Worm (Caenorhabditis elegans) whole organism, L1 larva: ENCODE measurements around the gene F38E11.9.
A peak's percentile ranks its signal among the peaks of the same experiment; 100 is the strongest.

Source experiments
- C04F5.9 ChIP-seq: sonication (generic microtip); optimal IDR thresholded peaks from 2 replicates; lab custom pipeline; 2016; ENCODE audit warnings: missing genetic modification characterization, missing compliant biosample characterization
- Y116A8C.19 ChIP-seq: sonication (generic microtip); optimal IDR thresholded peaks from 2 replicates; lab custom pipeline; 2016; ENCODE audit warnings: missing compliant biosample characterization, missing genetic modification characterization, borderline replicate concordance
- ama-1 ChIP-seq: fragments of 150-350 bp; optimal IDR thresholded peaks from 2 replicates; lab custom pipeline; 2014
- blmp-1 ChIP-seq: fragments of 150-350 bp; optimal IDR thresholded peaks from 2 replicates; lab custom pipeline; 2014; ENCODE audit warnings: missing biosample characterization, missing genetic modification characterization
- ceh-8 ChIP-seq: fragments of 200-800 bp; sonication (Bioruptor generic); optimal IDR thresholded peaks from 2 replicates; lab custom pipeline; 2018; ENCODE audit warnings: mild to moderate bottlenecking, missing genetic modification characterization, moderate library complexity, missing compliant biosample characterization
- ceh-82 ChIP-seq, 3 experiments: fragments of 150-350 bp in 1 of 3; sonication (generic microtip) in 2 of 3; optimal IDR thresholded peaks; 2 replicates each; lab custom pipeline; 2014 to 2017; ENCODE audit warnings: missing biosample characterization in 3 of 3, missing genetic modification characterization in 3 of 3
- dpl-1 ChIP-seq, 3 experiments: fragments of 150-350 bp in 2 of 3; sonication (generic microtip) in 1 of 3; optimal IDR thresholded peaks; 2 replicates each; lab custom pipeline; 2014 to 2017; ENCODE audit warnings: missing biosample characterization in 3 of 3, missing genetic modification characterization in 3 of 3, missing genetic modification reagents in 3 of 3
- dsc-1 ChIP-seq: sonication (generic microtip); optimal IDR thresholded peaks from 2 replicates; lab custom pipeline; 2016; ENCODE audit warnings: mild to moderate bottlenecking, missing genetic modification characterization, missing compliant biosample characterization
- efl-1 ChIP-seq, 4 experiments: fragments of 150-350 bp; optimal IDR thresholded peaks in 3 of 4; peaks in 1 of 4; 1 replicate in 1 of 4; 2 replicates in 3 of 4; lab custom pipeline; 2014; ENCODE audit warnings: missing biosample characterization in 2 of 4, missing genetic modification characterization in 2 of 4, missing genetic modification reagents in 2 of 4
- efl-3 ChIP-seq: fragments of 200-800 bp; sonication (Bioruptor generic); optimal IDR thresholded peaks from 2 replicates; lab custom pipeline; 2018; ENCODE audit warnings: mild to moderate bottlenecking, missing genetic modification characterization, missing compliant biosample characterization
- egl-13 ChIP-seq: sonication (generic microtip); optimal IDR thresholded peaks from 2 replicates; lab custom pipeline; 2016; ENCODE audit warnings: missing genotype, missing genetic modification reagents, missing genetic modification characterization, missing compliant biosample characterization
- elt-2 ChIP-seq: sonication (generic microtip); optimal IDR thresholded peaks from 2 replicates; lab custom pipeline; 2016; ENCODE audit warnings: missing genetic modification characterization, mild to moderate bottlenecking, inconsistent platforms, missing compliant biosample characterization, missing genetic modification reagents
- elt-3 ChIP-seq, 6 experiments: fragments of 150-350 bp in 1 of 6; sonication (generic microtip); optimal IDR thresholded peaks; 2 replicates each; lab custom pipeline; 2017 to 2018; ENCODE audit warnings: missing biosample characterization in 6 of 6, missing genetic modification characterization in 6 of 6, inconsistent platforms in 1 of 6
- ets-5 ChIP-seq: fragments of 200-800 bp; sonication (Bioruptor generic); IDR thresholded peaks from 2 replicates; pipeline ENCODE4 v1.3.6; 2022; ENCODE audit warnings: missing genetic modification characterization, missing compliant biosample characterization
- fkh-8 ChIP-seq: sonication (generic microtip); optimal IDR thresholded peaks from 2 replicates; lab custom pipeline; 2016; ENCODE audit warnings: mild to moderate bottlenecking, missing genetic modification characterization, missing compliant biosample characterization
- fos-1 ChIP-seq: fragments of 150-350 bp; optimal IDR thresholded peaks from 2 replicates; lab custom pipeline; 2014; ENCODE audit warnings: missing biosample characterization, missing genetic modification characterization
- hlh-17 ChIP-seq: fragments of 200-800 bp; sonication (Bioruptor generic); optimal IDR thresholded peaks from 2 replicates; lab custom pipeline; 2018; ENCODE audit warnings: missing genetic modification characterization, mild to moderate bottlenecking, missing compliant biosample characterization, moderate library complexity, borderline replicate concordance
- hpl-2 ChIP-seq: fragments of 150-350 bp; optimal IDR thresholded peaks from 2 replicates; lab custom pipeline; 2014; ENCODE audit warnings: missing biosample characterization, missing genetic modification reagents, missing genetic modification characterization
- isw-1 ChIP-seq: fragments of 200-800 bp; sonication (Bioruptor generic); IDR thresholded peaks from 2 replicates; pipeline ENCODE4 v1.3.6; 2022; ENCODE audit warnings: missing genetic modification characterization, missing compliant biosample characterization
- jun-1 ChIP-seq: fragments of 150-350 bp; optimal IDR thresholded peaks from 2 replicates; lab custom pipeline; 2014; ENCODE audit warnings: missing biosample characterization, missing genetic modification reagents, missing genetic modification characterization
- lin-13 ChIP-seq: fragments of 150-350 bp; optimal IDR thresholded peaks from 2 replicates; lab custom pipeline; 2014; ENCODE audit warnings: missing biosample characterization, missing genetic modification reagents, missing genetic modification characterization
- lin-14 ChIP-seq: fragments of 200-800 bp; sonication (Bioruptor generic); optimal IDR thresholded peaks from 2 replicates; lab custom pipeline; 2018; ENCODE audit warnings: mild to moderate bottlenecking, missing genetic modification characterization, moderate library complexity, missing compliant biosample characterization
- lin-35 ChIP-seq, 2 experiments: fragments of 150-350 bp; optimal IDR thresholded peaks; 2 replicates each; lab custom pipeline; 2014; ENCODE audit warnings: missing biosample characterization in 2 of 2, missing genetic modification characterization in 2 of 2, missing genetic modification reagents in 2 of 2
- lin-39 ChIP-seq: fragments of 150-350 bp; optimal IDR thresholded peaks from 2 replicates; lab custom pipeline; 2014; ENCODE audit warnings: missing biosample characterization, missing genetic modification reagents, missing genetic modification characterization
- lsy-2 ChIP-seq, 2 experiments: fragments of 150-350 bp; optimal IDR thresholded peaks; 2 replicates each; lab custom pipeline; 2014; ENCODE audit warnings: missing biosample characterization in 2 of 2, missing genetic modification characterization in 2 of 2
- mdl-1 ChIP-seq, 2 experiments: fragments of 150-350 bp; optimal IDR thresholded peaks; 2 replicates each; lab custom pipeline; 2014 to 2017; ENCODE audit warnings: missing biosample characterization in 2 of 2, missing genetic modification characterization in 2 of 2, inconsistent platforms in 1 of 2
- mef-2 ChIP-seq: fragments of 150-350 bp; optimal IDR thresholded peaks from 2 replicates; lab custom pipeline; 2014; ENCODE audit warnings: missing biosample characterization, missing genetic modification characterization
- nhr-12 ChIP-seq: sonication (generic microtip); optimal IDR thresholded peaks from 2 replicates; lab custom pipeline; 2017; ENCODE audit warnings: missing biosample characterization, missing genetic modification characterization
- nhr-19 ChIP-seq: fragments of 200-800 bp; sonication (Bioruptor generic); conservative IDR thresholded peaks from 2 replicates; pipeline ENCODE4 v1.3.6; 2022; ENCODE audit warnings: missing genetic modification characterization, missing compliant biosample characterization
- nhr-237 ChIP-seq: fragments of 150-350 bp; optimal IDR thresholded peaks from 2 replicates; lab custom pipeline; 2014; ENCODE audit warnings: missing biosample characterization, missing genetic modification characterization
- nhr-47 ChIP-seq: sonication (generic microtip); optimal IDR thresholded peaks from 2 replicates; lab custom pipeline; 2016; ENCODE audit warnings: mild to moderate bottlenecking, missing genetic modification characterization, moderate library complexity, missing compliant biosample characterization
- nhr-71 ChIP-seq: sonication (generic microtip); optimal IDR thresholded peaks from 2 replicates; lab custom pipeline; 2016; ENCODE audit warnings: mild to moderate bottlenecking, missing genetic modification characterization, moderate library complexity, missing compliant biosample characterization
- nhr-77 ChIP-seq: fragments of 150-350 bp; optimal IDR thresholded peaks from 2 replicates; lab custom pipeline; 2014; ENCODE audit warnings: missing biosample characterization, missing genetic modification characterization
- nhr-85 ChIP-seq: sonication (generic microtip); peaks from one replicate; lab custom pipeline; 2016; ENCODE audit warnings: missing genetic modification characterization, inconsistent platforms, missing compliant biosample characterization
- pag-3 ChIP-seq: sonication (generic microtip); optimal IDR thresholded peaks from 2 replicates; lab custom pipeline; 2017; ENCODE audit warnings: missing genetic modification characterization, mild to moderate bottlenecking, missing compliant biosample characterization, antibody characterized with exemption, borderline replicate concordance; ENCODE audit not compliant: insufficient read depth
- skn-1 ChIP-seq: fragments of 150-350 bp; optimal IDR thresholded peaks from 2 replicates; lab custom pipeline; 2014; ENCODE audit warnings: missing biosample characterization, missing genetic modification characterization
- snpc-4 ChIP-seq: fragments of 150-350 bp; optimal IDR thresholded peaks from 2 replicates; lab custom pipeline; 2014; ENCODE audit warnings: missing biosample characterization, missing genetic modification characterization
- snu-23 ChIP-seq: sonication (generic microtip); optimal IDR thresholded peaks from 2 replicates; lab custom pipeline; 2016; ENCODE audit warnings: missing genetic modification characterization, missing compliant biosample characterization
- sup-37 ChIP-seq: fragments of 200-800 bp; sonication (Bioruptor generic); optimal IDR thresholded peaks from 2 replicates; lab custom pipeline; 2018; ENCODE audit warnings: mild to moderate bottlenecking, missing genetic modification characterization, missing compliant biosample characterization
- swsn-7 ChIP-seq: sonication (generic microtip); optimal IDR thresholded peaks from 2 replicates; lab custom pipeline; 2016; ENCODE audit warnings: missing genetic modification characterization, missing compliant biosample characterization
- tbx-2 ChIP-seq: sonication (generic microtip); optimal IDR thresholded peaks from 2 replicates; lab custom pipeline; 2016; ENCODE audit warnings: missing genetic modification characterization, missing compliant biosample characterization
- tlp-1 ChIP-seq: fragments of 150-350 bp; optimal IDR thresholded peaks from 2 replicates; lab custom pipeline; 2014; ENCODE audit warnings: missing biosample characterization, missing genetic modification characterization
- unc-130 ChIP-seq: fragments of 150-350 bp; optimal IDR thresholded peaks from 2 replicates; lab custom pipeline; 2017; ENCODE audit warnings: missing biosample characterization, missing genetic modification characterization, inconsistent platforms
- unc-62 ChIP-seq: fragments of 150-350 bp; optimal IDR thresholded peaks from 2 replicates; lab custom pipeline; 2014; ENCODE audit warnings: missing biosample characterization, missing genetic modification reagents, missing genetic modification characterization

F38E11.9 gene

DNA sequence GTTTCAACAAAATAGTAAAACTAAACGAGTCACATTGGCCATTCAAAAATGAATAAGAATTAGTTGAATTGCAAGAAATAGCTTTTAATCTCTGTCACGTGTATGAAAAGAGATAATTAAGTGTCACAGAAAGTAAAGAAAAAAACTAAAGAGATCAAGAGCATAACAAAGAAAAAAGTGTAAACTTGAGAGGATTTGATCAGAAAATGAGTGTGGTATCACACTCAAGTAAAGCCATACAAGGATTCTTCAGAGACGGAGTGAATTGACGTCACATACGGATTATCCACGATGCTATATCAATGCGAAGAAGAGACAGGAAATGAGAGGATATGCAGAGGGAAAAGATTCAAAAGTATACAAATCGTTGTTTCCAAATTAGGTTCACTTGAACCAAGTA, 25.5 kb upstream of the F38E11.9 start (continued):
- TF ChIP-seq lin-13 (GFP tag; lab: Kevin White, UChicago) (no peak), mef-2 (no peak)

DNA sequence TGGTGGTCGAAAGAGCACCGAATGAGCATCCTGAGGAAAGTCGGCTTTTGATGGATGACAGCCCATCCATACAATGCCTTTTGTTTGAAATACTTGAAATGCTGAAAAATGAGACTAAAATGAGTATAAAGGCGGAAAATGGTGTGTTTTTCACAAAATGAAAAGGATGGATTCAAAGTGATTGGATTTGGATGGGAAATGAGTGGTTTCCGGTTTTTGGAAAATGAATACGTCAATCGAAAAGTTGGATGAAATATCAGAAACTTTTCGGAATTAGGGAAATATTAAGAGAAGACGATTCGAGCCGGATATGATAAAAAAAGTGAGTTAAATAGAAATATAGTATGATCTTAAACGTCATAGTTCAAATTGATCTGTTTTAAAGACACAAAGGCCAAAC, 23.6 kb upstream of the F38E11.9 start, which contains the start of gene F38E11.6:
Gene F38E11.6, minus strand, starts transcription at position 101 of the 400 bp plus-strand sequence.
- no peak for TF ChIP-seq isw-1
- TF ChIP-seq fkh-8 (tag; lab: Kevin White, UChicago), result peak; percentile 16

DNA sequence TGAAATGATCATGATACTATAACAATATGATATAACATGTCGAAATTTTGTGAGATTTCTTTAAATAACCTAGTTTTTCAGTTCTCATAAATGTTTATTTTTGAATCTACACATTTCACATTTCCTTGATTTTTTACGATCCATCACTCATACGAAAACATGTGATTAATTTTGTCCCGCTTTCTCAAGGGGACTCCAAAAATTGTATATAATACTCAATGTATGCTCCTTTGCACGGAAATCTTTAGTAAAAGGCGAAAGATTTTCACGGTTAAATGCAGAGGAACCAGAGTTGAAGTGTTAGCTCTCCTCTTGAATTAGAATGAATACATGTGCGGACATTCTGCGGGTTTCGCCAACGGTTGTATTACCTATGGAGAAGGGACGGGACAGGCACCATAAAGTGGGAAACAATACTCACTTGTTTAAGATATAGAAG, 20.5 kb upstream of the F38E11.9 start:
- TF ChIP-seq ceh-8 (GFP tag; lab: Kevin White, UChicago), result no peak
- peak; percentile 17 for TF ChIP-seq lin-39 (tag; lab: Kevin White, UChicago)
- peak; percentile 9 for TF ChIP-seq nhr-47 (tag; lab: Kevin White, UChicago)
- TF ChIP-seq nhr-85, result peak; percentile 71
- TF ChIP-seq nhr-19 (GFP tag; lab: Robert Waterston, UW), result peak; percentile 30; the same call in 1 of the 2 replicates
- TF ChIP-seq nhr-237 (tag; lab: Kevin White, UChicago), result no peak
- TF ChIP-seq nhr-12 (tag; lab: Kevin White, UChicago), result no peak
- TF ChIP-seq ama-1 (lab: Kevin White, UChicago), result peak; percentile 5
- peak; percentile 20 for TF ChIP-seq lin-14
- peak; percentile 47 for TF ChIP-seq nhr-71 (tag; lab: Kevin White, UChicago)
- TF ChIP-seq efl-1 (optimal IDR thresholded peaks at IDR 0.05; lab: Kevin White, UChicago), result no peak
- TF ChIP-seq efl-1 (GFP tag; optimal IDR thresholded peaks at IDR 0.05 in 1 of 2; lab: Kevin White, UChicago), result peak in 1 of 2 experiments; percentile 58
- TF ChIP-seq snpc-4, result peak; percentile 90
- TF ChIP-seq sup-37 (GFP tag; lab: Kevin White, UChicago), result no peak
- peak; percentile 21 for TF ChIP-seq dsc-1 (tag; lab: Kevin White, UChicago)
- TF ChIP-seq egl-13 (tag; lab: Kevin White, UChicago), result no peak
- no peak for TF ChIP-seq fos-1 (tag; lab: Kevin White, UChicago)

DNA sequence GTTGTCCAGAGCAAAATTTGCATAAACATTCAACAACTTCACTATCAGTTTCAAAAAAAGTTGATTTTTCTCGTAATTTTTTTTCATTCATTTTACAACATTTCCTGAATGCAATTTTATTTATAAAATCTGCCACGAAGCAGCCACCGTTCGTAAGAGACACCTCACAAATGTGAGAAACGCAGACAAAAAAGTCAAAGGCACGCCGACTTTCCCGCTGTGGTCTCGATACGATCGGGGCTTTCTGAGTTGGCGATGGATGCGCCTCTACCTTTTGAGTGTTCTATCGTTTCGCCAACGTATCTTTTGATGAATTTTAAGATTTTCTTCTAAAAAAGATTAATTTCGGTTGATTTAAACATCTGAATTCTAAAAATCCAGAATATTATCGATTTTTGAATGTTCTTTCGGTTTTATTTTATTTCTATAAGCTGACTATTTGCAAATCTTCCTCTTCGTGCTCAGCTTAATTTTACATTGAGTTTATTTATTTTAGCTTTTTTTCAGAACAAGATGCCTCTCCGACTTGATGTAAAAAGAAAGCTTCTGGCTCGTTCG, 15.5 kb upstream of the F38E11.9 start, which contains the start of gene copb-2:
Gene copb-2, plus strand, starts transcription at position 508 of the 558 bp plus-strand sequence.
- TF ChIP-seq ets-5 (GFP tag; lab: Robert Waterston, UW), result no peak
- TF ChIP-seq lsy-2 (tag; optimal IDR thresholded peaks at IDR 0.05; lab: Kevin White, UChicago), result peak; percentile 71 to 82
- TF ChIP-seq nhr-71 (tag; lab: Kevin White, UChicago), result peak; percentile 78
- TF ChIP-seq nhr-85, result peak; percentile 63
- peak; percentile 22 for TF ChIP-seq dsc-1 (tag; lab: Kevin White, UChicago)
- peak; percentile 45 for TF ChIP-seq isw-1
- no peak for TF ChIP-seq unc-62
- peak; percentile 37 for TF ChIP-seq skn-1 (tag; lab: Kevin White, UChicago)
- no peak for TF ChIP-seq Y116A8C.19 (tag; lab: Kevin White, UChicago)
- TF ChIP-seq dpl-1 (GFP tag; optimal IDR thresholded peaks at IDR 0.05; lab: Kevin White, UChicago), result peak; percentile 40 to 74 (median 63)
- no peak for TF ChIP-seq jun-1 (tag; lab: Kevin White, UChicago)
- no peak for TF ChIP-seq fos-1 (tag; lab: Kevin White, UChicago)
- TF ChIP-seq elt-3 (tag; optimal IDR thresholded peaks at IDR 0.05; lab: Kevin White, UChicago), result peak in 1 of 6 experiments; percentile 10
- TF ChIP-seq C04F5.9 (tag; lab: Kevin White, UChicago), result peak; percentile 21
- TF ChIP-seq lin-35 (GFP tag; optimal IDR thresholded peaks at IDR 0.05; lab: Kevin White, UChicago), result peak; percentile 71 to 76
- peak in 1 of 2 experiments; percentile 48 for TF ChIP-seq mdl-1 (tag; optimal IDR thresholded peaks at IDR 0.05; lab: Kevin White, UChicago)
- no peak for TF ChIP-seq elt-2
- peak; percentile 61 for TF ChIP-seq swsn-7 (tag; lab: Kevin White, UChicago)
- TF ChIP-seq hpl-2 (GFP tag; lab: Kevin White, UChicago), result no peak
- peak; percentile 78 to 83 for TF ChIP-seq efl-1 (optimal IDR thresholded peaks at IDR 0.05; lab: Kevin White, UChicago)
- TF ChIP-seq efl-1 (GFP tag; optimal IDR thresholded peaks at IDR 0.05 in 1 of 2; lab: Kevin White, UChicago), result peak; percentile 67 to 94
- peak; percentile 40 for TF ChIP-seq tbx-2 (tag; lab: Kevin White, UChicago)
- TF ChIP-seq blmp-1 (tag; lab: Kevin White, UChicago), result peak; percentile 43
- TF ChIP-seq nhr-47 (tag; lab: Kevin White, UChicago), result peak; percentile 67
- TF ChIP-seq hlh-17 (GFP tag; lab: Kevin White, UChicago), result no peak
- no peak for TF ChIP-seq tlp-1 (tag; lab: Kevin White, UChicago)
- TF ChIP-seq nhr-77 (tag; lab: Kevin White, UChicago), result peak; percentile 5
- TF ChIP-seq ceh-82 (tag; optimal IDR thresholded peaks at IDR 0.05; lab: Kevin White, UChicago), result peak in 2 of 3 experiments; percentile 39 to 57
- TF ChIP-seq lin-13 (GFP tag; lab: Kevin White, UChicago), result peak; percentile 49
- no peak for TF ChIP-seq efl-3 (GFP tag; lab: Kevin White, UChicago)
- no peak for TF ChIP-seq unc-130 (tag; lab: Kevin White, UChicago)
- no peak for TF ChIP-seq pag-3 (tag; lab: Kevin White, UChicago)
- TF ChIP-seq snu-23 (GFP tag; lab: Kevin White, UChicago), result peak; percentile 72
